Fruit fly (Drosophila melanogaster): Measurements from ENCODE around the gene TrpRS-m.
"Not testable (repeated sequence)": the region's sequence is repeated elsewhere in the genome, so short reads cannot be mapped to it uniquely, and the experiment has no call there.

The TrpRS-m gene

dm6 chr3L:17856655-17857479 lies 7.3 kb downstream of the TrpRS-m start, which contains the start of gene CG5535 (continued):
- TF ChIP-seq CG10669 (GFP tag; optimal IDR thresholded peaks at IDR 0.05) (peak; percentile 57), CG4318 (GFP tag; optimal IDR thresholded peaks at IDR 0.05) (peak; percentile 88), svp (GFP tag) (no peak), Gug (GFP tag; IDR thresholded peaks at IDR 0.05) (peak; percentile 35), eg (GFP tag; IDR thresholded peaks at IDR 0.05) (peak; percentile 76), Eip78C (GFP tag) (peak; percentile 90), Eip75B (GFP tag; optimal IDR thresholded peaks at IDR 0.05) (peak; percentile 20), vri (GFP tag; optimal IDR thresholded peaks at IDR 0.05) (peak; percentile 12), cyc (GFP tag; optimal IDR thresholded peaks at IDR 0.05) (peak; percentile 2), CG9139 (GFP tag; optimal IDR thresholded peaks at IDR 0.05) (peak; percentile 50)

- not testable (repeated sequence) for TF ChIP-seq Ets96B (tag; optimal IDR thresholded peaks at IDR 0.05); CG32006 (GFP tag; optimal IDR thresholded peaks at IDR 0.05); acj6 (GFP tag; optimal IDR thresholded peaks at IDR 0.05)
Observed at dm6 chr3L:17858174-17858573, 8.6 kb downstream of the TrpRS-m start, which contains the start of gene CG34002. CG34002 (plus strand) TSS chr3L:17858474.

- TF ChIP-seq Gug (GFP tag; IDR thresholded peaks at IDR 0.05) (no peak), Sox15 (GFP tag; optimal IDR thresholded peaks at IDR 0.05) (no peak), Blimp-1 (GFP tag; optimal IDR thresholded peaks at IDR 0.05) (no peak), Sox14 (GFP tag; optimal IDR thresholded peaks at IDR 0.05) (no peak), esn (GFP tag; optimal IDR thresholded peaks at IDR 0.05) (no peak), dsx (GFP tag; optimal IDR thresholded peaks at IDR 0.05; ENCODE audit: poor library complexity, severe bottlenecking) (peak; percentile 88), CG3919 (GFP tag; optimal IDR thresholded peaks at IDR 0.05) (no peak), CG1621 (tag; optimal IDR thresholded peaks at IDR 0.05) (peak; percentile 85), Eip93F (GFP tag; optimal IDR thresholded peaks at IDR 0.05) (peak; percentile 60), pdm3 (GFP tag; optimal IDR thresholded peaks at IDR 0.05) (no peak), eg (GFP tag; IDR thresholded peaks at IDR 0.05) (no peak), vri (GFP tag; optimal IDR thresholded peaks at IDR 0.05) (peak; percentile 43), fkh (GFP tag; optimal IDR thresholded peaks at IDR 0.05) (peak; percentile 20), dac (GFP tag; optimal IDR thresholded peaks at IDR 0.05) (no peak), OdsH (GFP tag; optimal IDR thresholded peaks at IDR 0.05) (no peak), achi (GFP tag; optimal IDR thresholded peaks at IDR 0.05) (no peak), CG6854 (GFP tag; optimal IDR thresholded peaks at IDR 0.05) (no peak), salr (GFP tag; optimal IDR thresholded peaks at IDR 0.05) (no peak), CG9139 (GFP tag; optimal IDR thresholded peaks at IDR 0.05) (no peak), CG32006 (GFP tag; optimal IDR thresholded peaks at IDR 0.05) (no peak), Lpt (GFP tag; optimal IDR thresholded peaks at IDR 0.05) (peak; percentile 3), fd85E (GFP tag; optimal IDR thresholded peaks at IDR 0.05) (no peak), CG11294 (GFP tag; IDR thresholded peaks at IDR 0.05) (no peak), CG7368 (GFP tag; optimal IDR thresholded peaks at IDR 0.05) (no peak), CG6808 (GFP tag; optimal IDR thresholded peaks at IDR 0.05) (no peak), CG8632 (GFP tag; optimal IDR thresholded peaks at IDR 0.05) (no peak), CG15336 (GFP tag; IDR thresholded peaks at IDR 0.05) (no peak), fd59A (GFP tag; optimal IDR thresholded peaks at IDR 0.05) (no peak), Hr4 (GFP tag; optimal IDR thresholded peaks at IDR 0.05) (no peak), Ets96B (tag; optimal IDR thresholded peaks at IDR 0.05) (no peak)
Observed at dm6 chr3L:17878781-17879360, 29.3 kb downstream of the TrpRS-m start, which contains the start of gene CG7408. CG7408 (plus strand) TSS chr3L:17879096.

Measured in whole organism, prepupa.